Fruit fly (Drosophila melanogaster): Measurements from ENCODE around the gene CG9072.
A peak's percentile ranks its signal among the peaks of the same experiment; 100 is the strongest.

The CG9072 gene

dm6 chrX:15121714-15122113 lies 25.9 kb upstream of the CG9072 start (continued):
- TF ChIP-seq CG14710 (tag; optimal IDR thresholded peaks at IDR 0.05): peak; percentile 12
- no peak for TF ChIP-seq CG17612 (GFP tag; IDR thresholded peaks at IDR 0.05)
- TF ChIP-seq E2f2 (GFP tag; IDR thresholded peaks at IDR 0.05): peak; percentile 26; the same call in 1 of the 2 replicates
- no peak for TF ChIP-seq zfh2 (GFP tag; optimal IDR thresholded peaks at IDR 0.05)
- no peak for TF ChIP-seq Hand (GFP tag; optimal IDR thresholded peaks at IDR 0.05)
- peak; percentile 35 for TF ChIP-seq tap (tag; optimal IDR thresholded peaks at IDR 0.05)
- TF ChIP-seq CG2199 (GFP tag; IDR thresholded peaks at IDR 0.05): no peak
- no peak for TF ChIP-seq Dp (GFP tag; optimal IDR thresholded peaks at IDR 0.05)
- TF ChIP-seq TFAM (GFP tag; optimal IDR thresholded peaks at IDR 0.05): no peak
- no peak for TF ChIP-seq CG15011 (GFP tag; optimal IDR thresholded peaks at IDR 0.05)
- TF ChIP-seq toy (GFP tag; IDR thresholded peaks at IDR 0.05): no peak
- TF ChIP-seq Aef1 (GFP tag; IDR thresholded peaks at IDR 0.05): no peak
- TF ChIP-seq maf-S (GFP tag; optimal IDR thresholded peaks at IDR 0.05): no peak
- peak; percentile 33 for TF ChIP-seq nmo (GFP tag; optimal IDR thresholded peaks at IDR 0.05)
- TF ChIP-seq Lpt (GFP tag; optimal IDR thresholded peaks at IDR 0.05): no peak
- no peak for TF ChIP-seq lilli (GFP tag; optimal IDR thresholded peaks at IDR 0.05)
- TF ChIP-seq CG6654 (GFP tag; optimal IDR thresholded peaks at IDR 0.05): no peak
- no peak for TF ChIP-seq Hr3 (GFP tag; optimal IDR thresholded peaks at IDR 0.05)
- TF ChIP-seq CG11085 (GFP tag; IDR thresholded peaks at IDR 0.05): no peak
- TF ChIP-seq CG2202 (tag; optimal IDR thresholded peaks at IDR 0.05): no peak
- no peak for TF ChIP-seq Rx (GFP tag; IDR thresholded peaks at IDR 0.05)
- no peak for TF ChIP-seq fu2 (GFP tag; optimal IDR thresholded peaks at IDR 0.05)
- TF ChIP-seq vfl (GFP tag; optimal IDR thresholded peaks at IDR 0.05): no peak
- 0 out of 2 replicates have a peak, but pooled peaks have one; percentile 19 for TF ChIP-seq CG32772 (GFP tag; IDR thresholded peaks at IDR 0.05)
- TF ChIP-seq pfk (GFP tag; optimal IDR thresholded peaks at IDR 0.05): no peak
- peak in 1 of 2 experiments; percentile 46 for TF ChIP-seq bsh (GFP tag; optimal IDR thresholded peaks at IDR 0.05)
- no peak for TF ChIP-seq CG1603 (tag; optimal IDR thresholded peaks at IDR 0.05)
- no peak for TF ChIP-seq H15 (GFP tag; IDR thresholded peaks at IDR 0.05)
- TF ChIP-seq CG7928 (GFP tag; optimal IDR thresholded peaks at IDR 0.05): no peak
- TF ChIP-seq CG10959 (GFP tag; IDR thresholded peaks at IDR 0.05): no peak
- no peak for TF ChIP-seq CG15514 (GFP tag; optimal IDR thresholded peaks at IDR 0.05)
- no peak for TF ChIP-seq CG8281 (tag; optimal IDR thresholded peaks at IDR 0.05)
- no peak for TF ChIP-seq bcd (GFP tag; optimal IDR thresholded peaks at IDR 0.05)
- no peak for TF ChIP-seq CG34376 (GFP tag; optimal IDR thresholded peaks at IDR 0.05)
- no peak for TF ChIP-seq grn (GFP tag; optimal IDR thresholded peaks at IDR 0.05)
- no peak for TF ChIP-seq CG30403 (GFP tag; optimal IDR thresholded peaks at IDR 0.05)
- no peak for TF ChIP-seq CG3995 (GFP tag; optimal IDR thresholded peaks at IDR 0.05)
- no peak for TF ChIP-seq salm (tag; optimal IDR thresholded peaks at IDR 0.05)
- no peak for TF ChIP-seq vnd (GFP tag; IDR thresholded peaks at IDR 0.05; ENCODE audit: partially characterized antibody)
- no peak for TF ChIP-seq NFAT (GFP tag; IDR thresholded peaks at IDR 0.05)
- no peak for TF ChIP-seq crc (GFP tag; optimal IDR thresholded peaks at IDR 0.05)
- TF ChIP-seq HLH54F (GFP tag; optimal IDR thresholded peaks at IDR 0.05): no peak
- TF ChIP-seq CG7987 (GFP tag; optimal IDR thresholded peaks at IDR 0.05): no peak
- TF ChIP-seq CG4707 (GFP tag; optimal IDR thresholded peaks at IDR 0.05): no peak
- peak; percentile 46 for TF ChIP-seq CG7839 (tag; optimal IDR thresholded peaks at IDR 0.05)
- peak; percentile 38; the same call in 1 of the 2 replicates for TF ChIP-seq Xrp1 (GFP tag; IDR thresholded peaks at IDR 0.05)
- TF ChIP-seq dysf (GFP tag; IDR thresholded peaks at IDR 0.05): 0 out of 3 replicates have a peak, but pooled peaks have one; percentile 27
- TF ChIP-seq trh (GFP tag; optimal IDR thresholded peaks at IDR 0.05): no peak
- no peak for TF ChIP-seq trem (tag; optimal IDR thresholded peaks at IDR 0.05)
- no peak for TF ChIP-seq Drgx (GFP tag; IDR thresholded peaks at IDR 0.05)
- TF ChIP-seq lmd (GFP tag; IDR thresholded peaks at IDR 0.05): no peak
- TF ChIP-seq row (GFP tag; IDR thresholded peaks at IDR 0.05): peak; percentile 41; the same call in 2 of the 3 replicates

Data from whole organism, embryonic.